Worm (Caenorhabditis elegans): ENCODE measurements around the gene ram-5.

The ram-5 gene

ce11 chrX:14557936-14558554 lies 8.1 kb downstream of the ram-5 start, which contains the start of gene nhr-3:
Gene nhr-3, plus strand, starts transcription at chrX:14558504.
- TF ChIP-seq nhr-23 (tag; optimal IDR thresholded peaks at IDR 0.05) (peak; percentile 48), mml-1 (tag; optimal IDR thresholded peaks at IDR 0.05) (no peak), ceh-82 (tag; optimal IDR thresholded peaks at IDR 0.05) (no peak), ceh-28 (tag; optimal IDR thresholded peaks at IDR 0.05) (peak; percentile 51), daf-12 (tag; optimal IDR thresholded peaks at IDR 0.05) (no peak), elt-3 (tag; optimal IDR thresholded peaks at IDR 0.05) (peak in 2 of 3 experiments; percentile 27 to 53), mdl-1 (tag; optimal IDR thresholded peaks at IDR 0.05) (peak; percentile 18), pqm-1 (tag; optimal IDR thresholded peaks at IDR 0.05) (peak; percentile 79), unc-62 (GFP tag; optimal IDR thresholded peaks at IDR 0.05) (peak; percentile 39), nhr-25 (tag; optimal IDR thresholded peaks at IDR 0.05) (peak; percentile 58), elt-2 (tag; optimal IDR thresholded peaks at IDR 0.05) (peak; percentile 79)

ce11 chrX:14559084-14559483 lies 9.1 kb downstream of the ram-5 start:
- TF ChIP-seq ceh-9 (tag; optimal IDR thresholded peaks at IDR 0.05) (no peak), aly-2 (tag; optimal IDR thresholded peaks at IDR 0.05) (no peak), egl-27 (tag; optimal IDR thresholded peaks at IDR 0.05) (no peak), elt-2 (tag; optimal IDR thresholded peaks at IDR 0.05) (no peak), mml-1 (tag; optimal IDR thresholded peaks at IDR 0.05) (no peak), sea-2 (GFP tag; optimal IDR thresholded peaks at IDR 0.05) (no peak), elt-3 (tag; optimal IDR thresholded peaks at IDR 0.05) (no peak), ztf-4 (tag; optimal IDR thresholded peaks at IDR 0.05) (no peak), ceh-16 (tag; optimal IDR thresholded peaks at IDR 0.05) (no peak), nhr-76 (tag; optimal IDR thresholded peaks at IDR 0.05) (no peak), nhr-11 (tag; optimal IDR thresholded peaks at IDR 0.05) (no peak)

- TF ChIP-seq ZK546.5 (tag; optimal IDR thresholded peaks at IDR 0.05), result no peak
- peak; percentile 84 for TF ChIP-seq pha-4 (tag; optimal IDR thresholded peaks at IDR 0.05)
- TF ChIP-seq lin-39 (tag; optimal IDR thresholded peaks at IDR 0.05), result peak; percentile 27
Measured at ce11 chrX:14559519-14560296, 9.8 kb downstream of the ram-5 start.

- peak; percentile 43 for TF ChIP-seq R02D3.7 (tag; optimal IDR thresholded peaks at IDR 0.05)
- no peak for TF ChIP-seq daf-12 (tag; optimal IDR thresholded peaks at IDR 0.05)
- TF ChIP-seq lsy-12 (tag; optimal IDR thresholded peaks at IDR 0.05), result peak; percentile 10
- peak; percentile 97 for TF ChIP-seq jun-1 (tag; optimal IDR thresholded peaks at IDR 0.05)
- peak; percentile 59 for TF ChIP-seq egl-27 (tag; optimal IDR thresholded peaks at IDR 0.05)
- no peak for TF ChIP-seq fkh-2 (tag; optimal IDR thresholded peaks at IDR 0.05)
- peak; percentile 35 for TF ChIP-seq hmg-11 (tag; optimal IDR thresholded peaks at IDR 0.05)
- TF ChIP-seq snpc-4 (tag; optimal IDR thresholded peaks at IDR 0.05), result peak; percentile 63
- TF ChIP-seq nhr-67 (tag; optimal IDR thresholded peaks at IDR 0.05), result no peak
- TF ChIP-seq ztf-4 (tag; optimal IDR thresholded peaks at IDR 0.05), result no peak
- no peak for TF ChIP-seq ceh-9 (tag; optimal IDR thresholded peaks at IDR 0.05)
- TF ChIP-seq nhr-23 (tag; optimal IDR thresholded peaks at IDR 0.05), result peak; percentile 94
- no peak for TF ChIP-seq nhr-237 (tag; optimal IDR thresholded peaks at IDR 0.05)
- peak; percentile 85 for TF ChIP-seq pqm-1 (tag; optimal IDR thresholded peaks at IDR 0.05)
- peak; percentile 84 for TF ChIP-seq tbx-2 (tag; optimal IDR thresholded peaks at IDR 0.05)
- peak in 2 of 3 experiments; percentile 6 to 53 for TF ChIP-seq elt-3 (tag; optimal IDR thresholded peaks at IDR 0.05)
- no peak for TF ChIP-seq unc-39 (tag; optimal IDR thresholded peaks at IDR 0.05)
- peak; percentile 84 for TF ChIP-seq nfya-1 (tag; optimal IDR thresholded peaks at IDR 0.05; ENCODE audit: insufficient read depth)
- TF ChIP-seq ceh-16 (tag; optimal IDR thresholded peaks at IDR 0.05), result no peak
- peak; percentile 36 for TF ChIP-seq ceh-82 (tag; optimal IDR thresholded peaks at IDR 0.05)
- peak; percentile 70 for TF ChIP-seq egl-5 (tag; optimal IDR thresholded peaks at IDR 0.05)
- TF ChIP-seq lin-39 (tag; optimal IDR thresholded peaks at IDR 0.05), result peak; percentile 92
- TF ChIP-seq pha-4 (tag; optimal IDR thresholded peaks at IDR 0.05), result peak; percentile 99
- no peak for TF ChIP-seq aly-2 (tag; optimal IDR thresholded peaks at IDR 0.05)
- peak; percentile 89 for TF ChIP-seq nhr-25 (tag; optimal IDR thresholded peaks at IDR 0.05)
- TF ChIP-seq nhr-77 (tag; optimal IDR thresholded peaks at IDR 0.05), result peak; percentile 87
- peak; percentile 74 for TF ChIP-seq skn-1 (tag; optimal IDR thresholded peaks at IDR 0.05)
- TF ChIP-seq fkh-10 (GFP tag; optimal IDR thresholded peaks at IDR 0.05), result peak; percentile 46
- peak; percentile 82 for TF ChIP-seq ceh-28 (tag; optimal IDR thresholded peaks at IDR 0.05)
- TF ChIP-seq sea-2 (GFP tag; optimal IDR thresholded peaks at IDR 0.05), result peak; percentile 12
- peak; percentile 97 for TF ChIP-seq unc-62 (GFP tag; optimal IDR thresholded peaks at IDR 0.05)
- TF ChIP-seq fos-1 (tag; optimal IDR thresholded peaks at IDR 0.05), result peak; percentile 87
- no peak for TF ChIP-seq mml-1 (tag; optimal IDR thresholded peaks at IDR 0.05)
- peak; percentile 51 for TF ChIP-seq lin-15B (tag; optimal IDR thresholded peaks at IDR 0.05)
- no peak for TF ChIP-seq nhr-28 (tag; optimal IDR thresholded peaks at IDR 0.05)
- no peak for TF ChIP-seq nhr-11 (tag; optimal IDR thresholded peaks at IDR 0.05)
- TF ChIP-seq nhr-76 (tag; optimal IDR thresholded peaks at IDR 0.05), result peak; percentile 66
- peak; percentile 94 for TF ChIP-seq elt-2 (tag; optimal IDR thresholded peaks at IDR 0.05)
- no peak for TF ChIP-seq ama-1 (optimal IDR thresholded peaks at IDR 0.05)
- peak; percentile 95 for TF ChIP-seq nhr-43 (tag; optimal IDR thresholded peaks at IDR 0.05; ENCODE audit: poor library complexity, severe bottlenecking)
Measured at ce11 chrX:14560297-14560680, 10.3 kb downstream of the ram-5 start.
